Fruit fly (Drosophila melanogaster) whole organism, embryonic: Measurements from ENCODE around the gene CG8369.

Experiments
- Adf1 ChIP-seq: fragments of 200-800 bp; sonication (Bioruptor generic); IDR thresholded peaks from 2 replicates; pipeline ENCODE4 v1.3.6; 2022; ENCODE audit warnings: missing biosample characterization, missing genetic modification characterization
- CG10366 ChIP-seq: fragments of 200-800 bp; sonication (Bioruptor generic); IDR thresholded peaks from 2 replicates; pipeline ENCODE4 v1.3.6; 2022; ENCODE audit warnings: missing biosample characterization, missing genetic modification characterization
- CG10462 ChIP-seq: fragments of 200-800 bp; sonication (Bioruptor generic); optimal IDR thresholded peaks from 2 replicates; lab custom pipeline; 2016; ENCODE audit warnings: missing biosample characterization, missing genetic modification characterization
- CG11247 ChIP-seq: fragments of 200-800 bp; sonication (Bioruptor generic); IDR thresholded peaks from 2 replicates; pipeline ENCODE4 v1.3.6; 2022; ENCODE audit warnings: missing biosample characterization, missing genetic modification characterization
- CG11504 ChIP-seq: fragments of 200-800 bp; sonication (Bioruptor generic); optimal IDR thresholded peaks from 3 replicates; lab custom pipeline; 2019; ENCODE audit warnings: missing biosample characterization, mild to moderate bottlenecking, missing genetic modification characterization, moderate library complexity
- CG11723 ChIP-seq: fragments of 200-800 bp; sonication (Bioruptor generic); optimal IDR thresholded peaks from 2 replicates; lab custom pipeline; 2017; ENCODE audit warnings: missing biosample characterization, mild to moderate bottlenecking, missing genetic modification characterization
- CG12104 ChIP-seq: fragments of 200-800 bp; sonication (Bioruptor generic); optimal IDR thresholded peaks from 3 replicates; lab custom pipeline; 2016; ENCODE audit warnings: missing biosample characterization, missing genetic modification characterization
- CG12155 ChIP-seq: fragments of 200-800 bp; sonication (Bioruptor generic); optimal IDR thresholded peaks from 3 replicates; lab custom pipeline; 2016; ENCODE audit warnings: missing biosample characterization, missing genetic modification characterization
- CG13296 ChIP-seq: fragments of 200-800 bp; sonication (Bioruptor generic); optimal IDR thresholded peaks from 3 replicates; lab custom pipeline; 2018; ENCODE audit warnings: missing biosample characterization, mild to moderate bottlenecking, missing genetic modification characterization
- CG15011 ChIP-seq: fragments of 200-800 bp; sonication (Bioruptor generic); optimal IDR thresholded peaks from 3 replicates; lab custom pipeline; 2018; ENCODE audit warnings: missing biosample characterization, mild to moderate bottlenecking, missing genetic modification characterization
- CG1529 ChIP-seq: fragments of 200-800 bp; sonication (Bioruptor generic); optimal IDR thresholded peaks from 3 replicates; lab custom pipeline; 2018; ENCODE audit warnings: missing biosample characterization, missing genetic modification characterization
- CG18011 ChIP-seq: fragments of 200-800 bp; sonication (Bioruptor generic); optimal IDR thresholded peaks from 2 replicates; lab custom pipeline; 2017; ENCODE audit warnings: missing biosample characterization, missing genetic modification characterization, mild to moderate bottlenecking, moderate library complexity, missing genotype
- CG1832 ChIP-seq: fragments of 200-800 bp; sonication (Bioruptor generic); optimal IDR thresholded peaks from 2 replicates; lab custom pipeline; 2017; ENCODE audit warnings: missing biosample characterization, mild to moderate bottlenecking, missing genetic modification characterization, inconsistent platforms
- CG18599 ChIP-seq: fragments of 200-800 bp; sonication (Bioruptor generic); optimal IDR thresholded peaks from 3 replicates; lab custom pipeline; 2017; ENCODE audit warnings: missing biosample characterization, missing genetic modification characterization, mild to moderate bottlenecking, moderate library complexity, missing genetic modification reagents
- CG3407 ChIP-seq: fragments of 200-800 bp; sonication (Bioruptor generic); optimal IDR thresholded peaks from 2 replicates; lab custom pipeline; 2018; ENCODE audit warnings: missing biosample characterization, mild to moderate bottlenecking, missing genetic modification characterization
- CG3847 ChIP-seq: fragments of 200-800 bp; sonication (Bioruptor generic); IDR thresholded peaks from 2 replicates; pipeline ENCODE4 v1.3.6; 2022; ENCODE audit warnings: missing biosample characterization, missing genetic modification characterization
- CG3995 ChIP-seq: fragments of 200-800 bp; sonication (Bioruptor generic); optimal IDR thresholded peaks from 3 replicates; lab custom pipeline; 2016; ENCODE audit warnings: missing biosample characterization, missing genetic modification characterization
- CG6272 ChIP-seq: fragments of 200-800 bp; sonication (Bioruptor generic); IDR thresholded peaks from 2 replicates; pipeline ENCODE4 v1.3.6; 2022; ENCODE audit warnings: missing biosample characterization, missing genetic modification characterization
- CG7372 ChIP-seq: fragments of 200-800 bp; sonication (Bioruptor generic); IDR thresholded peaks from 2 replicates; pipeline ENCODE4 v1.3.6; 2022; ENCODE audit warnings: missing biosample characterization, missing genetic modification characterization
- CG7928 ChIP-seq: fragments of 200-800 bp; sonication (Bioruptor generic); optimal IDR thresholded peaks from 2 replicates; lab custom pipeline; 2017; ENCODE audit warnings: missing biosample characterization, mild to moderate bottlenecking, missing genetic modification characterization
- CG8388 ChIP-seq: fragments of 200-800 bp; sonication (Bioruptor generic); optimal IDR thresholded peaks from 2 replicates; lab custom pipeline; 2019; ENCODE audit warnings: missing biosample characterization, mild to moderate bottlenecking, missing genetic modification characterization, moderate library complexity
- CG9797 ChIP-seq: fragments of 200-800 bp; sonication (Bioruptor generic); optimal IDR thresholded peaks from 3 replicates; lab custom pipeline; 2018; ENCODE audit warnings: missing biosample characterization, mild to moderate bottlenecking, missing genetic modification characterization
- CrebB ChIP-seq: fragments of 200-800 bp; sonication (Bioruptor generic); optimal IDR thresholded peaks from 3 replicates; lab custom pipeline; 2018; ENCODE audit warnings: missing biosample characterization, mild to moderate bottlenecking, missing genetic modification characterization
- Ets97D ChIP-seq: fragments of 200-800 bp; sonication (Bioruptor generic); optimal IDR thresholded peaks from 3 replicates; lab custom pipeline; 2016; ENCODE audit warnings: missing biosample characterization, missing genetic modification characterization
- HHEX ChIP-seq: fragments of 200-800 bp; sonication (Bioruptor generic); optimal IDR thresholded peaks from 3 replicates; lab custom pipeline; 2017; ENCODE audit warnings: missing biosample characterization, mild to moderate bottlenecking, missing genetic modification characterization, missing genetic modification reagents
- HLH4C ChIP-seq: fragments of 200-800 bp; sonication (Bioruptor generic); IDR thresholded peaks from 3 replicates; pipeline ENCODE4 v1.3.6; 2022; ENCODE audit warnings: missing biosample characterization, missing genetic modification characterization; ENCODE audit not compliant: partially characterized antibody
- Hand ChIP-seq: fragments of 200-800 bp; sonication (Bioruptor generic); optimal IDR thresholded peaks from 2 replicates; lab custom pipeline; 2017; ENCODE audit warnings: mild to moderate bottlenecking, missing biosample characterization, missing genetic modification reagents, missing genetic modification characterization
- Hr39 ChIP-seq: fragments of >200 bp; optimal IDR thresholded peaks from 2 replicates; lab custom pipeline; 2017
- Hr51 ChIP-seq, 2 experiments: fragments of 200-800 bp; sonication (Bioruptor generic); optimal IDR thresholded peaks; 2 replicates in 1 of 2; 3 replicates in 1 of 2; lab custom pipeline; 2016 to 2018; ENCODE audit warnings: missing biosample characterization in 2 of 2, missing genetic modification characterization in 2 of 2, mild to moderate bottlenecking in 1 of 2, moderate library complexity in 1 of 2
- Poxn ChIP-seq: fragments of 200-800 bp; sonication (Bioruptor generic); IDR thresholded peaks from 2 replicates; pipeline ENCODE4 v1.3.6; 2022; ENCODE audit warnings: missing biosample characterization, missing genetic modification characterization
- Side ChIP-seq: fragments of 200-800 bp; sonication (Bioruptor generic); optimal IDR thresholded peaks from 2 replicates; lab custom pipeline; 2016; ENCODE audit warnings: missing biosample characterization, missing genetic modification characterization
- Stat92E ChIP-seq, 3 experiments: fragments of >200 bp in 2 of 3; fragments of 200-800 bp in 1 of 3; sonication (Bioruptor generic) in 1 of 3; optimal IDR thresholded peaks; 2 replicates each; lab custom pipeline; 2017 to 2019; ENCODE audit warnings: missing biosample characterization in 3 of 3, missing genetic modification characterization in 3 of 3, mild to moderate bottlenecking in 1 of 3, moderate library complexity in 1 of 3
- Taf1 ChIP-seq: fragments of 200-800 bp; sonication (Bioruptor generic); IDR thresholded peaks from 2 replicates; pipeline ENCODE4 v1.3.6; 2022; ENCODE audit warnings: missing biosample characterization, missing genetic modification characterization
- bab2 ChIP-seq: fragments of 200-800 bp; sonication (Bioruptor generic); optimal IDR thresholded peaks from 2 replicates; lab custom pipeline; 2016; ENCODE audit warnings: missing biosample characterization, missing genetic modification characterization
- bcd ChIP-seq: fragments of 200-800 bp; sonication (Bioruptor generic); optimal IDR thresholded peaks from 2 replicates; lab custom pipeline; 2017; ENCODE audit warnings: missing biosample characterization, mild to moderate bottlenecking, missing genetic modification characterization
- cas ChIP-seq: fragments of 200-800 bp; sonication (Bioruptor generic); IDR thresholded peaks from 2 replicates; pipeline ENCODE4 v1.3.6; 2022; ENCODE audit warnings: missing biosample characterization, missing genetic modification characterization
- cg ChIP-seq: fragments of 200-800 bp; sonication (Bioruptor generic); optimal IDR thresholded peaks from 3 replicates; lab custom pipeline; 2019; ENCODE audit warnings: missing biosample characterization, mild to moderate bottlenecking, missing genetic modification characterization, moderate library complexity
- dan ChIP-seq: fragments of 200-800 bp; sonication (Bioruptor generic); IDR thresholded peaks from 2 replicates; pipeline ENCODE4 v1.3.6; 2022; ENCODE audit warnings: missing biosample characterization, missing genetic modification characterization
- dmrt99B ChIP-seq: fragments of 200-800 bp; sonication (Bioruptor generic); optimal IDR thresholded peaks from 2 replicates; lab custom pipeline; 2018; ENCODE audit warnings: missing biosample characterization, mild to moderate bottlenecking, missing genetic modification characterization, moderate library complexity
- dysf ChIP-seq: fragments of 200-800 bp; sonication (Bioruptor generic); IDR thresholded peaks from 3 replicates; pipeline ENCODE4 v1.3.6; 2022; ENCODE audit warnings: missing biosample characterization, missing genetic modification characterization
- esg ChIP-seq: fragments of 200-800 bp; sonication (Bioruptor generic); conservative IDR thresholded peaks from 2 replicates; pipeline ENCODE4 v1.3.6; 2022; ENCODE audit warnings: missing biosample characterization, missing genetic modification characterization
- gce ChIP-seq: fragments of 200-800 bp; sonication (Bioruptor generic); IDR thresholded peaks from 3 replicates; pipeline ENCODE4 v1.3.6; 2022; ENCODE audit warnings: missing biosample characterization, missing genetic modification characterization
- ken ChIP-seq: fragments of 200-800 bp; sonication (Bioruptor generic); IDR thresholded peaks from 3 replicates; pipeline ENCODE4 v1.3.6; 2022; ENCODE audit warnings: missing biosample characterization, missing genetic modification characterization
- klu ChIP-seq: fragments of 200-800 bp; sonication (Bioruptor generic); IDR thresholded peaks from 2 replicates; pipeline ENCODE4 v1.3.6; 2022; ENCODE audit warnings: missing biosample characterization, missing genetic modification characterization
- lbe ChIP-seq: fragments of 200-800 bp; sonication (Bioruptor generic); optimal IDR thresholded peaks from 2 replicates; lab custom pipeline; 2016; ENCODE audit warnings: missing biosample characterization, mild to moderate bottlenecking, missing genetic modification characterization
- maf-S ChIP-seq: fragments of 200-800 bp; sonication (Bioruptor generic); optimal IDR thresholded peaks from 2 replicates; lab custom pipeline; 2016; ENCODE audit warnings: missing biosample characterization, missing genetic modification characterization
- pb ChIP-seq: fragments of 200-800 bp; sonication (Bioruptor generic); optimal IDR thresholded peaks from 3 replicates; lab custom pipeline; 2016; ENCODE audit warnings: missing biosample characterization, missing genetic modification characterization
- scrt ChIP-seq: fragments of 200-800 bp; sonication (Bioruptor generic); optimal IDR thresholded peaks from 2 replicates; lab custom pipeline; 2018; ENCODE audit warnings: missing biosample characterization, mild to moderate bottlenecking, missing genetic modification characterization, moderate library complexity
- sob ChIP-seq: fragments of 200-800 bp; sonication (Bioruptor generic); IDR thresholded peaks from 2 replicates; pipeline ENCODE4 v1.3.6; 2022; ENCODE audit warnings: missing biosample characterization, missing genetic modification characterization
- yki ChIP-seq: fragments of >200 bp; optimal IDR thresholded peaks from 3 replicates; lab custom pipeline; 2018
- zen ChIP-seq: fragments of 200-800 bp; sonication (Bioruptor generic); optimal IDR thresholded peaks from 3 replicates; lab custom pipeline; 2018; ENCODE audit warnings: missing biosample characterization, mild to moderate bottlenecking, missing genetic modification characterization, moderate library complexity

The CG8369 gene

dm6 chr3R:8857496-8858255, 35.9 kb downstream of the CG8369 start (continued):
- TF ChIP-seq HLH4C (GFP tag; lab: Robert Waterston, UW) (no peak), CG8388 (GFP tag; lab: Kevin White, UChicago) (no peak), CG18599 (no peak), Hr39 (no peak), CG18011 (GFP tag; lab: Kevin White, UChicago) (no peak), CG7928 (GFP tag; lab: Kevin White, UChicago) (no peak), Adf1 (GFP tag; lab: Robert Waterston, UW) (0 out of 2 replicates have a peak, but pooled peaks have one; percentile 9), CG13296 (GFP tag; lab: Kevin White, UChicago) (no peak), pb (GFP tag; lab: Kevin White, UChicago) (no peak), CG9797 (GFP tag; lab: Kevin White, UChicago) (no peak), CG6272 (GFP tag; lab: Robert Waterston, UW) (no peak), Taf1 (no peak), CG11723 (GFP tag; lab: Kevin White, UChicago) (no peak), CG1832 (GFP tag; lab: Kevin White, UChicago) (no peak), CG10366 (GFP tag; lab: Robert Waterston, UW) (no peak), Hand (GFP tag; lab: Kevin White, UChicago) (no peak), maf-S (GFP tag; lab: Kevin White, UChicago) (no peak), CG12104 (GFP tag; lab: Kevin White, UChicago) (no peak), cas (GFP tag; lab: Robert Waterston, UW) (no peak), CG11247 (GFP tag; lab: Robert Waterston, UW) (no peak), CrebB (tag; lab: Kevin White, UChicago) (peak; percentile 12), CG12155 (GFP tag; lab: Kevin White, UChicago) (no peak), dmrt99B (tag; lab: Kevin White, UChicago) (no peak), Ets97D (GFP tag; lab: Kevin White, UChicago) (no peak), HHEX (GFP tag; lab: Kevin White, UChicago) (no peak), dysf (GFP tag; lab: Robert Waterston, UW) (no peak), CG3847 (GFP tag; lab: Robert Waterston, UW) (no peak), Poxn (GFP tag; lab: Robert Waterston, UW) (no peak), gce (GFP tag; lab: Robert Waterston, UW) (peak; percentile 40; the same call in 1 of the 3 replicates), CG3995 (GFP tag; lab: Kevin White, UChicago) (no peak), CG1529 (GFP tag; lab: Kevin White, UChicago) (no peak), yki (lab: Kevin White, UChicago) (no peak), sob (GFP tag; lab: Robert Waterston, UW) (peak; percentile 38; the same call in 1 of the 2 replicates), CG15011 (GFP tag; lab: Kevin White, UChicago) (no peak), klu (GFP tag; lab: Robert Waterston, UW) (no peak), CG10462 (GFP tag; lab: Kevin White, UChicago) (no peak), CG7372 (GFP tag; lab: Robert Waterston, UW) (no peak), Stat92E (GFP tag; optimal IDR thresholded peaks at IDR 0.05; lab: Kevin White, UChicago) (no peak), bcd (GFP tag; lab: Kevin White, UChicago) (no peak), lbe (GFP tag; lab: Kevin White, UChicago) (peak; percentile 83), Side (no peak), scrt (GFP tag; lab: Kevin White, UChicago) (no peak), CG11504 (tag; lab: Kevin White, UChicago) (peak; percentile 100), ken (GFP tag; lab: Robert Waterston, UW) (0 out of 3 replicates have a peak, but pooled peaks have one; percentile 33), Hr51 (GFP tag; optimal IDR thresholded peaks at IDR 0.05; lab: Kevin White, UChicago) (no peak), esg (GFP tag; lab: Robert Waterston, UW) (no peak), dan (GFP tag; lab: Robert Waterston, UW) (no peak), zen (no peak), cg (GFP tag; lab: Kevin White, UChicago) (peak; percentile 97), bab2 (GFP tag; lab: Kevin White, UChicago) (no peak), CG3407 (GFP tag; lab: Kevin White, UChicago) (no peak)
